Worm (Caenorhabditis elegans): ENCODE measurements around the gene ZK632.10.

ce11 chrIII:9851547-9851946 is 24.0 kb upstream of the ZK632.10 start, which contains the start of gene K11H3.3:
- no peak for TF ChIP-seq F57A8.1 (GFP tag; optimal IDR thresholded peaks at IDR 0.05)
- TF ChIP-seq mes-4 (tag; optimal IDR thresholded peaks at IDR 0.05) = no peak
- no peak for TF ChIP-seq K11D2.4 (GFP tag; IDR thresholded peaks at IDR 0.05)
- TF ChIP-seq madf-6 (GFP tag; IDR thresholded peaks at IDR 0.05) = no peak
- no peak for TF ChIP-seq cebp-1 (GFP tag; IDR thresholded peaks at IDR 0.05)
- TF ChIP-seq cebp-1 (tag; optimal IDR thresholded peaks at IDR 0.05) = no peak
- no peak for TF ChIP-seq ama-1 (optimal IDR thresholded peaks at IDR 0.05)
- no peak for TF ChIP-seq ama-1 (GFP tag; optimal IDR thresholded peaks at IDR 0.05)
- TF ChIP-seq madf-3 (GFP tag; IDR thresholded peaks at IDR 0.05) = no peak
- no peak for TF ChIP-seq lin-40 (tag; optimal IDR thresholded peaks at IDR 0.05)
- no peak for TF ChIP-seq ceh-27 (GFP tag; optimal IDR thresholded peaks at IDR 0.05)
- TF ChIP-seq efl-1 (GFP tag; optimal IDR thresholded peaks at IDR 0.05) = no peak

All from whole organism, young adult.